Worm (Caenorhabditis elegans) whole organism, midembryonic: ENCODE measurements around the gene dif-1.

Experiments used
- T22C8.4 ChIP-seq: fragments of 200-800 bp; sonication (Bioruptor generic); IDR thresholded peaks from 2 replicates; pipeline ENCODE4 v1.3.6; 2022; ENCODE audit warnings: missing genetic modification characterization, missing compliant biosample characterization
- cog-1 ChIP-seq: sonication (generic microtip); optimal IDR thresholded peaks from 2 replicates; lab custom pipeline; 2016; ENCODE audit warnings: missing genetic modification characterization, missing compliant biosample characterization
- flt-1 ChIP-seq: fragments of 200-800 bp; sonication (Bioruptor generic); IDR thresholded peaks from 2 replicates; pipeline ENCODE4 v1.3.6; 2022; ENCODE audit warnings: missing genetic modification characterization, missing compliant biosample characterization
- med-1 ChIP-seq: sonication (generic microtip); optimal IDR thresholded peaks from 2 replicates; lab custom pipeline; 2017; ENCODE audit warnings: missing genetic modification characterization, mild to moderate bottlenecking, missing compliant biosample characterization, antibody characterized with exemption, missing genetic modification reagents; ENCODE audit not compliant: insufficient read depth
- ref-1 ChIP-seq: fragments of 200-800 bp; sonication (Bioruptor generic); conservative IDR thresholded peaks from 2 replicates; pipeline ENCODE4 v1.3.6; 2022; ENCODE audit warnings: missing genetic modification reagents, missing genetic modification characterization, missing compliant biosample characterization
- tab-1 ChIP-seq: fragments of 200-800 bp; sonication (Bioruptor generic); IDR thresholded peaks from 2 replicates; pipeline ENCODE4 v1.3.6; 2022; ENCODE audit warnings: missing genetic modification characterization, missing compliant biosample characterization
- ztf-29 ChIP-seq: fragments of 200-800 bp; sonication (Bioruptor generic); IDR thresholded peaks from 2 replicates; pipeline ENCODE4 v1.3.6; 2022; ENCODE audit warnings: missing genetic modification reagents, missing genetic modification characterization, missing compliant biosample characterization

- TF ChIP-seq ztf-29 (GFP tag; lab: Robert Waterston, UW), result no peak
- TF ChIP-seq flt-1 (GFP tag; lab: Robert Waterston, UW), result no peak
- TF ChIP-seq ref-1 (GFP tag; lab: Robert Waterston, UW), result no peak
- no peak for TF ChIP-seq tab-1
- no peak for TF ChIP-seq cog-1 (tag; lab: Kevin White, UChicago)
- TF ChIP-seq T22C8.4 (GFP tag; lab: Robert Waterston, UW), result no peak
- no peak for TF ChIP-seq med-1 (GFP tag; lab: Kevin White, UChicago)
Observed at ce11 chrIV:7507305-7507704, 45.5 kb downstream of the dif-1 start.
